Worm (Caenorhabditis elegans): ENCODE data around the gene str-256.

Gene str-256

ce11 chrV:472589-472988 lies 28.5 kb downstream of the str-256 start, which contains the start of gene srt-31:
TSS of gene srt-31 (plus strand) at chrV:472889.
- TF ChIP-seq nhr-11 (tag; optimal IDR thresholded peaks at IDR 0.05) (no peak), lin-39 (tag; optimal IDR thresholded peaks at IDR 0.05) (no peak), dpl-1 (GFP tag; optimal IDR thresholded peaks at IDR 0.05) (no peak), zfp-2 (tag; optimal IDR thresholded peaks at IDR 0.05) (no peak), T20F7.1 (GFP tag; optimal IDR thresholded peaks at IDR 0.05) (no peak), snpc-1.2 (GFP tag; IDR thresholded peaks at IDR 0.05) (no peak), mes-2 (tag; optimal IDR thresholded peaks at IDR 0.05; ENCODE audit: poor library complexity, severe bottlenecking) (no peak), nhr-48 (tag; optimal IDR thresholded peaks at IDR 0.05) (no peak), sdz-12 (GFP tag; optimal IDR thresholded peaks at IDR 0.05) (no peak), hlh-11 (tag; optimal IDR thresholded peaks at IDR 0.05) (no peak)

- no peak for TF ChIP-seq ZK546.5 (tag; optimal IDR thresholded peaks at IDR 0.05)
- no peak for TF ChIP-seq mdt-29 (GFP tag; IDR thresholded peaks at IDR 0.05)
- no peak for TF ChIP-seq ces-1 (GFP tag; optimal IDR thresholded peaks at IDR 0.05)
- no peak for TF ChIP-seq vab-7 (GFP tag; IDR thresholded peaks at IDR 0.05)
- TF ChIP-seq cey-2 (tag; optimal IDR thresholded peaks at IDR 0.05; ENCODE audit: borderline replicate concordance, insufficient read depth), result no peak
- TF ChIP-seq snpc-4 (tag; optimal IDR thresholded peaks at IDR 0.05), result no peak
- no peak for TF ChIP-seq unc-39 (tag; optimal IDR thresholded peaks at IDR 0.05)
- no peak for TF ChIP-seq zip-2 (tag; optimal IDR thresholded peaks at IDR 0.05)
- no peak for TF ChIP-seq attf-4 (tag; optimal IDR thresholded peaks at IDR 0.05)
These were observed 32.7 kb downstream of the str-256 start, which contains the start of gene srbc-57 for ce11 chrV:468460-468859. TSS of gene srbc-57 (minus strand) at chrV:468560.

- TF ChIP-seq T26A8.4 (GFP tag; IDR thresholded peaks at IDR 0.05), result no peak
- TF ChIP-seq nhr-42 (GFP tag; IDR thresholded peaks at IDR 0.05), result no peak
- TF ChIP-seq unc-62 (GFP tag; optimal IDR thresholded peaks at IDR 0.05 in 1 of 2), result peak in 1 of 2 experiments; percentile 73
- no peak for TF ChIP-seq unc-62 (tag; optimal IDR thresholded peaks at IDR 0.05)
- no peak for TF ChIP-seq D1046.2 (GFP tag; IDR thresholded peaks at IDR 0.05)
- no peak for TF ChIP-seq snpc-4 (tag; optimal IDR thresholded peaks at IDR 0.05)
- TF ChIP-seq dve-1 (tag; optimal IDR thresholded peaks at IDR 0.05; ENCODE audit: insufficient read depth), result peak; percentile 4
These were observed 33.6 kb downstream of the str-256 start for ce11 chrV:467507-467906.

- TF ChIP-seq hmg-1.1 (GFP tag; IDR thresholded peaks at IDR 0.05) (no peak), Y75B8A.6 (GFP tag; IDR thresholded peaks at IDR 0.05) (no peak), hlh-30 (tag; optimal IDR thresholded peaks at IDR 0.05; ENCODE audit: insufficient read depth) (peak; percentile 20), ztf-11 (tag; optimal IDR thresholded peaks at IDR 0.05) (no peak), duxl-1 (tag; optimal IDR thresholded peaks at IDR 0.05; ENCODE audit: poor library complexity) (peak; percentile 23), dpl-1 (GFP tag; optimal IDR thresholded peaks at IDR 0.05) (no peak), mdl-1 (tag; optimal IDR thresholded peaks at IDR 0.05) (peak in 1 of 2 experiments; percentile 2), lsy-2 (tag; optimal IDR thresholded peaks at IDR 0.05) (no peak), nhr-11 (tag; optimal IDR thresholded peaks at IDR 0.05) (no peak), pha-4 (GFP tag; IDR thresholded peaks at IDR 0.05) (no peak), pha-4 (tag; optimal IDR thresholded peaks at IDR 0.05) (no peak), F26F4.8 (GFP tag; conservative IDR thresholded peaks at IDR 0.05) (no peak), lin-29 (GFP tag; IDR thresholded peaks at IDR 0.05) (no peak), nhr-28 (tag; optimal IDR thresholded peaks at IDR 0.05) (peak; percentile 46), unc-62 (GFP tag; optimal IDR thresholded peaks at IDR 0.05 in 1 of 2) (peak in 1 of 2 experiments; percentile 73), unc-62 (tag; optimal IDR thresholded peaks at IDR 0.05) (no peak), mxl-3 (GFP tag; optimal IDR thresholded peaks at IDR 0.05) (peak; percentile 3)
These were observed 35.8 kb downstream of the str-256 start for ce11 chrV:465355-465754.
